Fruit fly (Drosophila melanogaster): Measurements from ENCODE around the gene CG5068.

- TF ChIP-seq CG8478 (optimal IDR thresholded peaks at IDR 0.05), result no peak
- no peak for TF ChIP-seq CTCF (optimal IDR thresholded peaks at IDR 0.05)
Observed at dm6 chr3L:9017414-9017813, 30.9 kb downstream of the CG5068 start.
